Worm (Caenorhabditis elegans): ENCODE results near the gene Y4C6B.7.

Y4C6B.7 gene

DNA sequence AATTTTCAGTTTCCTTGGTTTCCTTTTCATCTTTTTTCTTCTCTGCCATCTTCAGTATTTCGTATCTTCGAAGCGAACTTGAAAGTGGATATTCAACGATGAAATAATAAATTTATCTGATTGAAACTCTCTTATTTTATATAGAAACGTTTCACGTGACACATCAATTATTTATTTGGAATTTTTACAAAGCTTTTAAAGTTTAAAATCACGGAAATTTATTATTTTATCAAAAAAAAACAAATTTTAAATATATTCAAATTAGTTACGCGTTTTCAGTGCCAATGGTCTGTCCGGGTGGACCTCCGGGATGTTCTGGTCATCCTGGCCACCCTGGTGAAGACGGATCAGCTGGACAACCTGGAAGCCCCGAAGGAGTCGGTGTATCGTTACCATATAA, 50.2 kb downstream of the Y4C6B.7 start, which contains the start of gene ZK354.7:
TSS of gene ZK354.7 (minus strand) at position 101 of the 400 bp plus-strand sequence.
- TF ChIP-seq eor-1 (tag; optimal IDR thresholded peaks at IDR 0.05) (no peak), tbx-2 (tag; optimal IDR thresholded peaks at IDR 0.05) (no peak), nhr-25 (tag; optimal IDR thresholded peaks at IDR 0.05) (no peak)
